Worm (Caenorhabditis elegans) whole organism, young adult: ENCODE data around the gene ubc-15.

Source experiments
- F49E8.2 ChIP-seq: sonication (generic microtip); optimal IDR thresholded peaks from 3 replicates; lab custom pipeline; 2017; ENCODE audit warnings: missing genetic modification characterization, mild to moderate bottlenecking, missing compliant biosample characterization, antibody characterized with exemption, moderate library complexity; ENCODE audit not compliant: insufficient read depth
- ZK185.1 ChIP-seq: sonication (generic microtip); optimal IDR thresholded peaks from 2 replicates; lab custom pipeline; 2016; ENCODE audit warnings: mild to moderate bottlenecking, missing genetic modification characterization, missing compliant biosample characterization; ENCODE audit not compliant: poor library complexity, severe bottlenecking
- ama-1 ChIP-seq, 3 experiments: fragments of 150-350 bp in 1 of 3; sonication (generic microtip) in 2 of 3; optimal IDR thresholded peaks; 2 replicates each; lab custom pipeline; 2014 to 2018; ENCODE audit warnings: missing biosample characterization in 2 of 3, missing genetic modification characterization in 2 of 3, missing genetic modification reagents in 2 of 3
- attf-3 ChIP-seq: fragments of 200-800 bp; sonication (Bioruptor generic); conservative IDR thresholded peaks from 2 replicates; pipeline ENCODE4 v1.3.6; 2022; ENCODE audit warnings: missing genetic modification reagents, missing genetic modification characterization, missing compliant biosample characterization
- snpc-3.4 ChIP-seq: sonication (generic microtip); optimal IDR thresholded peaks from 2 replicates; lab custom pipeline; 2017; ENCODE audit warnings: missing genetic modification characterization, mild to moderate bottlenecking, missing compliant biosample characterization, antibody characterized with exemption, moderate library complexity, missing genotype, missing genetic modification reagents
- sptf-2 ChIP-seq: fragments of 200-800 bp; sonication (Bioruptor generic); optimal IDR thresholded peaks from 2 replicates; lab custom pipeline; 2018; ENCODE audit warnings: mild to moderate bottlenecking, missing genetic modification characterization, missing compliant biosample characterization

- no peak for TF ChIP-seq attf-3
- TF ChIP-seq snpc-3.4, result no peak
- no peak for TF ChIP-seq ama-1 (optimal IDR thresholded peaks at IDR 0.05; lab: Kevin White, UChicago)
- TF ChIP-seq ama-1 (GFP tag; optimal IDR thresholded peaks at IDR 0.05; lab: Kevin White, UChicago), result no peak
- no peak for TF ChIP-seq sptf-2 (GFP tag; lab: Kevin White, UChicago)
- no peak for TF ChIP-seq F49E8.2 (tag; lab: Kevin White, UChicago)
- no peak for TF ChIP-seq ZK185.1 (tag; lab: Kevin White, UChicago)
Observed at ce11 chrII:2948614-2949013, 35.2 kb upstream of the ubc-15 start.
